Fruit fly (Drosophila melanogaster): ENCODE data around the gene pns.

Gene pns

DNA sequence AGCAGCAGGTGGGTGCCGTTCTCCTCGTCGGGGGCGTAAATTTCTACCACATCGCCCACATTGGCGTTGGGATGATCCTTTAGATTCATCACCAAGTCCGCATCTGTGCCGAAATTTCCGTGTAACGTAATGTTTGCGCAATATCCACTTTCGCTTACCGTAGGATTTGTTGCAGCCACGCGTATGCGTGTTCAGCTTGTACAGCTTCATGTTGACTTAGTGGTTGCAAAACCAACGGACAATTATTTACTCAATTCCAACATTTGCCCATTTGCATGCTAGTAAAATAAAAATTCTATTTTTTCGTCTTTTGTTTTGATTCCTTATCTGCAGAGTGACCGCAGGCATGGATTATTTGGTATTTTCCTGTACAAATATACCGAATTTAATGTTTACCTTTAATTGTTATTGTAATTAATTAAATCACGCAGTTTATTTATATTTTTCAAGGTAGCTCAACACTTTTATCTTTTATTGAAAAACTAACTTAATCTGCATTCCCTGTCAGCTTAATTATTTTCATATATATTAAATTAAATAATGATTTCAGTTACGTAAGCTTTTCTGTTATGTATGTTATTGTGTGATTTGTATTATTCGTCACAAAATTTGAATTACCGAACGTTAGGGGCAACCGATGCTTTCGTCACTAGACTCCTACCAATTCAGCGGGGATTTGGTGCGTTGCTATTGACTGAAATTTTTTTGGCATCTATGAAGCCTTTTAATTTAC, 3.1 kb upstream of the pns start, which contains the start of gene Iml1 (continued):
- TF ChIP-seq CG12219 (GFP tag; optimal IDR thresholded peaks at IDR 0.05) (no peak), prd (optimal IDR thresholded peaks at IDR 0.05) (no peak), prd (GFP tag; IDR thresholded peaks at IDR 0.05) (peak; percentile 78), CG3726 (GFP tag; IDR thresholded peaks at IDR 0.05) (no peak), dati (GFP tag; IDR thresholded peaks at IDR 0.05) (no peak), CG17829 (tag; optimal IDR thresholded peaks at IDR 0.05) (peak; percentile 58), slbo (GFP tag; IDR thresholded peaks at IDR 0.05) (peak; percentile 77), CG16779 (GFP tag; IDR thresholded peaks at IDR 0.05) (no peak), disco-r (GFP tag; optimal IDR thresholded peaks at IDR 0.05) (no peak), salm (tag; optimal IDR thresholded peaks at IDR 0.05) (no peak), CG17568 (GFP tag; optimal IDR thresholded peaks at IDR 0.05) (no peak), Sry-δ (GFP tag; optimal IDR thresholded peaks at IDR 0.05) (no peak), HLH4C (GFP tag; IDR thresholded peaks at IDR 0.05; ENCODE audit: partially characterized antibody) (no peak), CG7987 (GFP tag; optimal IDR thresholded peaks at IDR 0.05) (no peak), CG5245 (GFP tag; optimal IDR thresholded peaks at IDR 0.05) (no peak), sob (GFP tag; IDR thresholded peaks at IDR 0.05) (peak; percentile 63), CG2199 (GFP tag; IDR thresholded peaks at IDR 0.05) (no peak), Dad (GFP tag; optimal IDR thresholded peaks at IDR 0.05) (no peak), Hr51 (GFP tag; optimal IDR thresholded peaks at IDR 0.05) (no peak), B-H1 (GFP tag; IDR thresholded peaks at IDR 0.05) (no peak; the same call in 2 of the 3 replicates), hkb (optimal IDR thresholded peaks at IDR 0.05) (no peak), hkb (GFP tag; IDR thresholded peaks at IDR 0.05) (peak; percentile 33; the same call in 1 of the 2 replicates), eve (GFP tag; optimal IDR thresholded peaks at IDR 0.05) (no peak), schlank (tag; optimal IDR thresholded peaks at IDR 0.05) (no peak), CG13624 (GFP tag; optimal IDR thresholded peaks at IDR 0.05) (no peak), MBD-R2 (GFP tag; IDR thresholded peaks at IDR 0.05) (peak; percentile 65; the same call in 1 of the 2 replicates), Fer2 (tag; optimal IDR thresholded peaks at IDR 0.05) (no peak), tll (GFP tag; optimal IDR thresholded peaks at IDR 0.05) (no peak), CG10366 (GFP tag; IDR thresholded peaks at IDR 0.05) (no peak), gcm (GFP tag; optimal IDR thresholded peaks at IDR 0.05) (no peak), CG11093 (GFP tag; IDR thresholded peaks at IDR 0.05) (no peak), CG3065 (GFP tag; optimal IDR thresholded peaks at IDR 0.05) (no peak), Opbp (GFP tag; IDR thresholded peaks at IDR 0.05; ENCODE audit: partially characterized antibody) (no peak), CG6254 (GFP tag; optimal IDR thresholded peaks at IDR 0.05) (peak; percentile 68), tap (tag; optimal IDR thresholded peaks at IDR 0.05) (no peak), fd3F (GFP tag; optimal IDR thresholded peaks at IDR 0.05) (peak; percentile 39), p53 (GFP tag; optimal IDR thresholded peaks at IDR 0.05) (no peak), CG15696 (tag; optimal IDR thresholded peaks at IDR 0.05) (peak; percentile 6), CG2120 (GFP tag; optimal IDR thresholded peaks at IDR 0.05) (no peak), CG1647 (GFP tag; optimal IDR thresholded peaks at IDR 0.05) (no peak), Atf-2 (GFP tag; optimal IDR thresholded peaks at IDR 0.05) (no peak), br (optimal IDR thresholded peaks at IDR 0.05) (no peak), Gsc (GFP tag; IDR thresholded peaks at IDR 0.05) (no peak), CG17612 (GFP tag; IDR thresholded peaks at IDR 0.05) (no peak), CG13424 (tag; optimal IDR thresholded peaks at IDR 0.05) (peak; percentile 30), YL-1 (GFP tag; optimal IDR thresholded peaks at IDR 0.05) (peak; percentile 43), HLH54F (GFP tag; optimal IDR thresholded peaks at IDR 0.05) (peak; percentile 6), Meics (GFP tag; optimal IDR thresholded peaks at IDR 0.05) (peak; percentile 100), kay (GFP tag; optimal IDR thresholded peaks at IDR 0.05) (no peak), dpn (GFP tag; optimal IDR thresholded peaks at IDR 0.05) (no peak), ttk (GFP tag; IDR thresholded peaks at IDR 0.05) (0 out of 2 replicates have a peak, but pooled peaks have one; percentile 23)

All from whole organism, embryonic.